Fruit fly (Drosophila melanogaster) whole organism, embryonic: ENCODE data around the gene CG14082.

Experiments used
- Bteb2 ChIP-seq: fragments of 200-800 bp; sonication (Bioruptor generic); optimal IDR thresholded peaks from 2 replicates; lab custom pipeline; 2016; ENCODE audit warnings: missing biosample characterization, missing genetic modification characterization
- C15 ChIP-seq: fragments of 200-800 bp; sonication (Bioruptor generic); IDR thresholded peaks from 3 replicates; pipeline ENCODE4 v1.3.6; 2022; ENCODE audit warnings: missing biosample characterization, missing genetic modification characterization
- CG10267 ChIP-seq: fragments of 200-800 bp; sonication (Bioruptor generic); optimal IDR thresholded peaks from 2 replicates; lab custom pipeline; 2018; ENCODE audit warnings: missing biosample characterization, mild to moderate bottlenecking, missing genetic modification characterization, moderate library complexity
- CG12071 ChIP-seq: fragments of 200-800 bp; sonication (Bioruptor generic); optimal IDR thresholded peaks from 3 replicates; lab custom pipeline; 2018; ENCODE audit warnings: missing biosample characterization, mild to moderate bottlenecking, missing genetic modification characterization
- CG16813 ChIP-seq: fragments of 200-800 bp; sonication (Bioruptor generic); IDR thresholded peaks from 3 replicates; pipeline ENCODE4 v1.3.6; 2022; ENCODE audit warnings: missing biosample characterization, missing genetic modification characterization; ENCODE audit not compliant: partially characterized antibody
- Dip3 ChIP-seq: fragments of 200-800 bp; sonication (Bioruptor generic); optimal IDR thresholded peaks from 3 replicates; lab custom pipeline; 2016; ENCODE audit warnings: missing biosample characterization, missing genetic modification characterization
- cato ChIP-seq: fragments of 200-800 bp; sonication (Bioruptor generic); optimal IDR thresholded peaks from 2 replicates; lab custom pipeline; 2016; ENCODE audit warnings: missing biosample characterization, missing genetic modification characterization, borderline replicate concordance
- odd ChIP-seq: fragments of 200-800 bp; sonication (Bioruptor generic); optimal IDR thresholded peaks from 2 replicates; lab custom pipeline; 2017; ENCODE audit warnings: missing biosample characterization, mild to moderate bottlenecking, missing genetic modification characterization
- ttk ChIP-seq: fragments of 200-800 bp; sonication (Bioruptor generic); IDR thresholded peaks from 2 replicates; pipeline ENCODE4 v2.1.2; 2022; ENCODE audit warnings: missing biosample characterization, missing genetic modification characterization

DNA sequence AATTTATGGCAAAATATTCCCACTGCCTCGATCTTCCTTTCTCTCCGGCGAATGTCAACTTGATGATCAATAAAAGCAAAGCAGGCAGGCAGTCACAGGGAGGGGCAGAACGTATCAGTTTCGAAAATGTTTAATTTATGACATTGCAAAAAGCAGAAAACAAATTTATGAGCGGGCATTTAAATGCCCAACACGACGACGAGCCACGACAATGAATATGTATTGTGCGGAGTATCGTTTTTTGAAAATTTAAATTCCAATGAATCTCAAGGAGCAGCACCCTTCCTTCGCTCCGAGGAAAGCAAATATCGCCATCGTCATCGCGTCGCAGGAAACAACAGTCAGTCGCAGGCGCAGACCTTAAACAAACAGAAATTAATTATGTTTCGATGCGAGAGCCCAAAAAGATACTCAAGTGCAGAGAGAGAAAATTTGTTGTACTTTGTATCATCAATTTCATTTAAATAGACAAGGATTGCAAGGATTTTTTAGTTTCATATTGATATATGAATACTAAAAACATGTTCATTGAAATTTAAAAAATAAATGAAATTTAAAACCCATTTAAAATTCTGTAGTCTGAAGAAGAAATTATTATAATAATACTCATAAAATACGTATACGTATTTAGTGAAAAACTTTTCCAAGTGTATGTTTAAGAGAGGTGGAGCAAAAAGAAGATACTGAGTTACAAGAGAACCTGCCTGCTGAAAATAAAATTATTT, 24.0 kb upstream of the CG14082 start:
- TF ChIP-seq Dip3 (GFP tag; lab: Kevin White, UChicago), result no peak
- TF ChIP-seq CG10267, result peak; percentile 84
- no peak for TF ChIP-seq cato (GFP tag; lab: Kevin White, UChicago)
- no peak for TF ChIP-seq CG16813 (GFP tag; lab: Robert Waterston, UW)
- TF ChIP-seq Bteb2, result no peak
- no peak for TF ChIP-seq C15 (GFP tag; lab: Robert Waterston, UW)
- TF ChIP-seq odd (GFP tag; lab: Kevin White, UChicago), result no peak
- TF ChIP-seq CG12071 (GFP tag; lab: Kevin White, UChicago), result no peak
- no peak for TF ChIP-seq ttk (GFP tag; lab: Robert Waterston, UW)
